Worm (Caenorhabditis elegans) whole organism, L2 larva: ENCODE data around the gene F44A2.7.

Experiments
- elt-3 ChIP-seq: sonication (generic microtip); optimal IDR thresholded peaks from 2 replicates; lab custom pipeline; 2017; ENCODE audit warnings: missing biosample characterization, missing genetic modification characterization
- zag-1 ChIP-seq: fragments of 150-350 bp; optimal IDR thresholded peaks from 2 replicates; lab custom pipeline; 2014; ENCODE audit warnings: missing biosample characterization, missing genetic modification characterization

- TF ChIP-seq zag-1 (no peak), elt-3 (tag; lab: Kevin White, UChicago) (no peak)
Measured at ce11 chrV:9329245-9329979, 8.1 kb downstream of the F44A2.7 start.
